Worm (Caenorhabditis elegans): Measurements from ENCODE around the gene C01G10.7.

- TF ChIP-seq nhr-28 (tag; optimal IDR thresholded peaks at IDR 0.05) (no peak), lin-39 (tag; optimal IDR thresholded peaks at IDR 0.05) (peak; percentile 75), ceh-88 (GFP tag; IDR thresholded peaks at IDR 0.05) (peak; percentile 53; the same call in 1 of the 2 replicates), blmp-1 (tag; optimal IDR thresholded peaks at IDR 0.05) (peak; percentile 75), unc-98 (GFP tag; IDR thresholded peaks at IDR 0.05) (peak; percentile 87), ztf-4 (tag; optimal IDR thresholded peaks at IDR 0.05) (peak; percentile 34), nhr-76 (tag; optimal IDR thresholded peaks at IDR 0.05) (no peak), egl-27 (tag; optimal IDR thresholded peaks at IDR 0.05) (no peak), efl-1 (optimal IDR thresholded peaks at IDR 0.05) (peak; percentile 84 to 85), efl-1 (GFP tag; optimal IDR thresholded peaks at IDR 0.05 in 1 of 2) (peak; percentile 83 to 97)
Measured at ce11 chrV:15085335-15085800, at the start of gene C01G10.7, which contains the start of gene ahsa-1.

All from whole organism, L1 larva.